Worm (Caenorhabditis elegans) whole organism, young adult: Measurements from ENCODE around the gene lgc-19.

Experiments
- B0019.2 ChIP-seq: fragments of 200-800 bp; sonication (Bioruptor generic); conservative IDR thresholded peaks from 2 replicates; pipeline ENCODE4 v1.3.6; 2022; ENCODE audit warnings: missing genetic modification reagents, missing genetic modification characterization, missing compliant biosample characterization
- B0035.1 ChIP-seq: sonication (generic microtip); optimal IDR thresholded peaks from 2 replicates; lab custom pipeline; 2016; ENCODE audit warnings: missing genetic modification characterization, mild to moderate bottlenecking, missing compliant biosample characterization, missing genotype, missing genetic modification reagents
- C06A6.2 ChIP-seq: fragments of 200-800 bp; sonication (Bioruptor generic); conservative IDR thresholded peaks from 2 replicates; pipeline ENCODE4 v1.3.6; 2022; ENCODE audit warnings: missing genetic modification characterization, missing compliant biosample characterization
- F33H1.4 ChIP-seq: fragments of 200-800 bp; sonication (Bioruptor generic); IDR thresholded peaks from 2 replicates; pipeline ENCODE4 v1.3.6; 2022; ENCODE audit warnings: missing genetic modification reagents, missing genetic modification characterization, missing compliant biosample characterization
- F57C9.4 ChIP-seq: sonication (generic microtip); optimal IDR thresholded peaks from 2 replicates; lab custom pipeline; 2017; ENCODE audit warnings: mild to moderate bottlenecking, missing genetic modification characterization, missing compliant biosample characterization
- Y53F4B.3 ChIP-seq: fragments of 200-800 bp; sonication (Bioruptor generic); IDR thresholded peaks from 2 replicates; pipeline ENCODE4 v1.3.6; 2022; ENCODE audit warnings: missing genetic modification reagents, missing genetic modification characterization, missing compliant biosample characterization
- Y67H2A.10 ChIP-seq: fragments of 200-800 bp; sonication (Bioruptor generic); conservative IDR thresholded peaks from 2 replicates; pipeline ENCODE4 v1.3.6; 2022; ENCODE audit warnings: missing genetic modification reagents, missing genetic modification characterization, missing compliant biosample characterization
- Y95B8A.8 ChIP-seq: fragments of 200-800 bp; sonication (Bioruptor generic); IDR thresholded peaks from 2 replicates; pipeline ENCODE4 v1.3.6; 2022; ENCODE audit warnings: missing genetic modification reagents, missing genetic modification characterization, missing compliant biosample characterization
- attf-6 ChIP-seq: fragments of 200-800 bp; sonication (Bioruptor generic); IDR thresholded peaks from 2 replicates; pipeline ENCODE4 v1.3.6; 2022; ENCODE audit warnings: missing genetic modification reagents, missing genetic modification characterization, missing compliant biosample characterization
- ccch-3 ChIP-seq: fragments of 200-800 bp; sonication (Bioruptor generic); optimal IDR thresholded peaks from 2 replicates; lab custom pipeline; 2018; ENCODE audit warnings: mild to moderate bottlenecking, missing genetic modification characterization, missing compliant biosample characterization
- cebp-1 ChIP-seq, 2 experiments: fragments of 200-800 bp in 1 of 2; sonication (Bioruptor generic) in 1 of 2; sonication (generic microtip) in 1 of 2; IDR thresholded peaks in 1 of 2; optimal IDR thresholded peaks in 1 of 2; 2 replicates each; pipeline versions ENCODE4 v1.3.6 to Lab custom; 2017 to 2022; ENCODE audit warnings: missing compliant biosample characterization in 2 of 2, missing genetic modification characterization in 2 of 2, mild to moderate bottlenecking in 1 of 2, missing genetic modification reagents in 1 of 2, moderate library complexity in 1 of 2
- cebp-2 ChIP-seq: fragments of 200-800 bp; sonication (Bioruptor generic); IDR thresholded peaks from 2 replicates; pipeline ENCODE4 v1.3.6; 2022; ENCODE audit warnings: missing genetic modification characterization, missing compliant biosample characterization
- ceh-100 ChIP-seq: fragments of 200-800 bp; sonication (Bioruptor generic); IDR thresholded peaks from 2 replicates; pipeline ENCODE4 v1.3.6; 2022; ENCODE audit warnings: missing genetic modification reagents, missing genetic modification characterization, missing compliant biosample characterization
- ceh-40 ChIP-seq: fragments of 200-800 bp; sonication (Bioruptor generic); IDR thresholded peaks from 2 replicates; pipeline ENCODE4 v1.3.6; 2022; ENCODE audit warnings: missing genetic modification characterization, missing compliant biosample characterization
- ceh-91 ChIP-seq: fragments of 200-800 bp; sonication (Bioruptor generic); IDR thresholded peaks from 2 replicates; pipeline ENCODE4 v1.3.6; 2022; ENCODE audit warnings: missing genetic modification reagents, missing genetic modification characterization, missing compliant biosample characterization
- dox-1 ChIP-seq: fragments of 200-800 bp; sonication (Bioruptor generic); IDR thresholded peaks from 2 replicates; pipeline ENCODE4 v1.3.6; 2022; ENCODE audit warnings: missing genetic modification reagents, missing genetic modification characterization, missing compliant biosample characterization
- egl-18 ChIP-seq: fragments of 200-800 bp; sonication (Bioruptor generic); IDR thresholded peaks from 2 replicates; pipeline ENCODE4 v1.3.6; 2022; ENCODE audit warnings: missing genetic modification reagents, missing genetic modification characterization, missing compliant biosample characterization
- egl-44 ChIP-seq: fragments of 200-800 bp; sonication (Bioruptor generic); IDR thresholded peaks from 2 replicates; pipeline ENCODE4 v1.3.6; 2022; ENCODE audit warnings: missing genetic modification reagents, missing genetic modification characterization, missing compliant biosample characterization
- ekl-4 ChIP-seq: fragments of 200-800 bp; sonication (Bioruptor generic); IDR thresholded peaks from 2 replicates; pipeline ENCODE4 v1.3.6; 2022; ENCODE audit warnings: missing genetic modification reagents, missing genetic modification characterization, missing compliant biosample characterization
- gei-17 ChIP-seq: fragments of 200-800 bp; sonication (Bioruptor generic); optimal IDR thresholded peaks from 2 replicates; lab custom pipeline; 2018; ENCODE audit warnings: mild to moderate bottlenecking, missing genetic modification characterization, missing compliant biosample characterization
- hlh-26 ChIP-seq: fragments of 200-800 bp; sonication (Bioruptor generic); conservative IDR thresholded peaks from 2 replicates; pipeline ENCODE4 v1.3.6; 2022; ENCODE audit warnings: missing genetic modification reagents, missing genetic modification characterization, missing compliant biosample characterization
- hrde-1 ChIP-seq: sonication (generic microtip); optimal IDR thresholded peaks from 2 replicates; lab custom pipeline; 2016; ENCODE audit warnings: missing genetic modification characterization, mild to moderate bottlenecking, missing compliant biosample characterization, moderate library complexity, missing genotype, missing genetic modification reagents, borderline replicate concordance
- lag-1 ChIP-seq: fragments of 200-800 bp; sonication (Bioruptor generic); IDR thresholded peaks from 2 replicates; pipeline ENCODE4 v1.3.6; 2022; ENCODE audit warnings: missing genetic modification reagents, missing genetic modification characterization, missing compliant biosample characterization
- let-526 ChIP-seq: fragments of 200-800 bp; sonication (Bioruptor generic); IDR thresholded peaks from 2 replicates; pipeline ENCODE4 v1.3.6; 2022; ENCODE audit warnings: missing genetic modification reagents, missing genetic modification characterization, missing compliant biosample characterization
- lin-26 ChIP-seq: fragments of 200-800 bp; sonication (Bioruptor generic); IDR thresholded peaks from 2 replicates; pipeline ENCODE4 v1.3.6; 2022; ENCODE audit warnings: missing genetic modification reagents, missing genetic modification characterization, missing compliant biosample characterization
- lsl-1 ChIP-seq: fragments of 200-800 bp; sonication (Bioruptor generic); optimal IDR thresholded peaks from 2 replicates; lab custom pipeline; 2018; ENCODE audit warnings: mild to moderate bottlenecking, missing genetic modification characterization, moderate library complexity, missing compliant biosample characterization
- madf-3 ChIP-seq: fragments of 200-800 bp; sonication (Bioruptor generic); IDR thresholded peaks from 2 replicates; pipeline ENCODE4 v1.3.6; 2022; ENCODE audit warnings: missing genetic modification reagents, missing genetic modification characterization, missing compliant biosample characterization
- mxl-1 ChIP-seq: sonication (generic microtip); optimal IDR thresholded peaks from 2 replicates; lab custom pipeline; 2016; ENCODE audit warnings: missing genetic modification characterization, missing compliant biosample characterization
- nfya-2 ChIP-seq: fragments of 200-800 bp; sonication (Bioruptor generic); IDR thresholded peaks from 2 replicates; pipeline ENCODE4 v1.3.6; 2022; ENCODE audit warnings: missing genetic modification reagents, missing genetic modification characterization, missing compliant biosample characterization
- sdz-38 ChIP-seq: sonication (generic microtip); optimal IDR thresholded peaks from 2 replicates; lab custom pipeline; 2016; ENCODE audit warnings: missing genotype, missing genetic modification characterization, missing compliant biosample characterization
- snpc-1.1 ChIP-seq: sonication (generic microtip); optimal IDR thresholded peaks from 2 replicates; lab custom pipeline; 2017; ENCODE audit warnings: missing genetic modification characterization, mild to moderate bottlenecking, missing compliant biosample characterization, antibody characterized with exemption, moderate library complexity, missing genotype, missing genetic modification reagents; ENCODE audit not compliant: insufficient read depth
- snpc-1.3 ChIP-seq: sonication (generic microtip); optimal IDR thresholded peaks from 2 replicates; lab custom pipeline; 2017; ENCODE audit warnings: missing genetic modification characterization, mild to moderate bottlenecking, missing compliant biosample characterization, antibody characterized with exemption, moderate library complexity, missing genotype, missing genetic modification reagents; ENCODE audit not compliant: insufficient read depth
- snpc-4 ChIP-seq, 5 experiments: fragments of 150-350 bp in 1 of 5; sonication (generic microtip) in 4 of 5; optimal IDR thresholded peaks; 2 replicates each; lab custom pipeline; 2014 to 2018; ENCODE audit warnings: missing genetic modification characterization in 5 of 5, missing biosample characterization in 3 of 5, antibody characterized with exemption in 2 of 5, mild to moderate bottlenecking in 2 of 5, missing compliant biosample characterization in 2 of 5, missing genotype in 2 of 5, moderate library complexity in 2 of 5, missing genetic modification reagents in 1 of 5
- tbx-9 ChIP-seq: sonication (generic microtip); optimal IDR thresholded peaks from 2 replicates; lab custom pipeline; 2016; ENCODE audit warnings: borderline replicate concordance, missing genetic modification characterization, inconsistent platforms, missing compliant biosample characterization
- unc-130 ChIP-seq: sonication (generic microtip); optimal IDR thresholded peaks from 2 replicates; lab custom pipeline; 2016; ENCODE audit warnings: missing genetic modification reagents, missing genetic modification characterization, missing compliant biosample characterization
- zfh-2 ChIP-seq: fragments of 200-800 bp; sonication (Bioruptor generic); conservative IDR thresholded peaks from 2 replicates; pipeline ENCODE4 v1.3.6; 2022; ENCODE audit warnings: missing genetic modification reagents, missing genetic modification characterization, missing compliant biosample characterization
- ztf-25 ChIP-seq: fragments of 200-800 bp; sonication (Bioruptor generic); IDR thresholded peaks from 2 replicates; pipeline ENCODE4 v1.3.6; 2022; ENCODE audit warnings: missing genetic modification reagents, missing genetic modification characterization, missing compliant biosample characterization
- ztf-26 ChIP-seq: sonication (generic microtip); optimal IDR thresholded peaks from 2 replicates; lab custom pipeline; 2017; ENCODE audit warnings: missing genetic modification characterization, missing compliant biosample characterization

Gene lgc-19

DNA sequence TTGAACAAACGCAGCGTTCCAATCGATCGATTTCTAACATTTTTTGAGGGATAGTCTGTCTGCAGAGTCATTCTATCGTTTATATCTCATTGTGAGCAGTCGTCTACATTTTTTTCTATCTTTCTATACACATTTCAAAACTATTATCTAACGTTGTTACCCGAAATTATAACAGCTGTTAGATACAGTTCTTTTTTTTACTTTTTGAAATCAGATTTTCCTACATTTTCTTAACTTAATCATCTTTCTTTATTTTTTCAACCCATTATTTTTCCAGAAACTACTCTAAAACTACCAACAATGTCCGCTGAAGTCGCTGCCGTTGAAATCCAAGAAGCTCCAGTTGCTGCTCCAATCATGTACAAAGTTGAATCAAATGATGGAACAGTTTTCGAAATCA is 16.0 kb downstream of the lgc-19 start, which contains the start of gene skr-10:
Gene skr-10, plus strand, starts transcription at position 301 of the 400 bp plus-strand sequence.
- TF ChIP-seq Y53F4B.3 (GFP tag; lab: Robert Waterston, UW) (no peak), B0035.1 (tag; lab: Kevin White, UChicago) (no peak), Y95B8A.8 (GFP tag; lab: Robert Waterston, UW) (no peak), tbx-9 (tag; lab: Kevin White, UChicago) (no peak), egl-44 (GFP tag; lab: Robert Waterston, UW) (no peak), hlh-26 (GFP tag; lab: Robert Waterston, UW) (no peak), gei-17 (GFP tag; lab: Kevin White, UChicago) (no peak), ceh-40 (GFP tag; lab: Robert Waterston, UW) (no peak), C06A6.2 (no peak), snpc-1.3 (no peak)

DNA sequence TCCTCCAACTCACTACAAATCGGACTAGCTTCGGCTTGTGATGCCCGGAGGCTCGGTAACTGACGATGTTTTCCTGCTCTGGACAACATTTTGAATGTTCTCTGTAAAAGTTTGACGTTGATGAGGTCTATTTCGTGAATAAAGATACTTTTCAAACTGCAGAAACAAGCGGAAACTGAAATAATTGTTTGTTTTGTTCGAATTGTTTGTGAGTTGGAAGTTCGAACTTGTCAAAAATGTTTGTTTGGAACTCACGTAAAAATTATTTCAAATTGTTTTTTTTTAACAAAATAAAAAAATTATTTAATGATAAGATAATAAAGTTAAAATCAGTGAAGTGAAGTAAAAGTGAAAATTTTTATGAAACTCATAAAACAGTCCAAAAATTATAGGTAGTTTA is 21.1 kb downstream of the lgc-19 start, which contains the start of gene Y105C5B.11:
Gene Y105C5B.11, minus strand, starts transcription at position 101 of the 400 bp plus-strand sequence.
- no peak for TF ChIP-seq ekl-4 (GFP tag; lab: Robert Waterston, UW)
- no peak for TF ChIP-seq F33H1.4 (GFP tag; lab: Robert Waterston, UW)
- no peak for TF ChIP-seq ztf-26 (tag; lab: Kevin White, UChicago)
- TF ChIP-seq hlh-26 (GFP tag; lab: Robert Waterston, UW): no peak
- TF ChIP-seq ccch-3 (GFP tag; lab: Kevin White, UChicago): no peak
- TF ChIP-seq lsl-1 (GFP tag; lab: Kevin White, UChicago): no peak
- TF ChIP-seq cebp-2 (GFP tag; lab: Robert Waterston, UW): no peak
- TF ChIP-seq Y53F4B.3 (GFP tag; lab: Robert Waterston, UW): no peak
- no peak for TF ChIP-seq hrde-1 (tag; lab: Kevin White, UChicago)
- no peak for TF ChIP-seq madf-3
- no peak for TF ChIP-seq B0019.2
- no peak for TF ChIP-seq ztf-25 (GFP tag; lab: Robert Waterston, UW)

- 0 out of 2 replicates have a peak, but pooled peaks have one; percentile 12 for TF ChIP-seq egl-18 (GFP tag; lab: Robert Waterston, UW)
- peak; percentile 41 for TF ChIP-seq snpc-1.1 (tag; lab: Kevin White, UChicago)
- no peak for TF ChIP-seq lag-1
- peak; percentile 77 for TF ChIP-seq attf-6 (GFP tag; lab: Robert Waterston, UW)
- no peak for TF ChIP-seq snpc-4 (GFP tag; optimal IDR thresholded peaks at IDR 0.05; lab: Kevin White, UChicago)
- TF ChIP-seq snpc-4 (tag; optimal IDR thresholded peaks at IDR 0.05; lab: Kevin White, UChicago): peak in 2 of 4 experiments; percentile 21 to 91
- TF ChIP-seq zfh-2: peak; percentile 65
- TF ChIP-seq nfya-2 (GFP tag; lab: Robert Waterston, UW): no peak
- 0 out of 2 replicates have a peak, but pooled peaks have one; percentile 10 for TF ChIP-seq dox-1 (GFP tag; lab: Robert Waterston, UW)
- 0 out of 2 replicates have a peak, but pooled peaks have one; percentile 52 for TF ChIP-seq lin-26 (GFP tag; lab: Robert Waterston, UW)
Observed at ce11 chrIV:15940811-15941210, 21.7 kb downstream of the lgc-19 start.

- TF ChIP-seq ceh-91 (GFP tag; lab: Robert Waterston, UW) (no peak), lsl-1 (GFP tag; lab: Kevin White, UChicago) (no peak), let-526 (GFP tag; lab: Robert Waterston, UW) (no peak), Y67H2A.10 (GFP tag; lab: Robert Waterston, UW) (no peak), ceh-100 (no peak), zfh-2 (peak; percentile 36; the same call in 1 of the 2 replicates), unc-130 (GFP tag; lab: Kevin White, UChicago) (no peak), cebp-1 (GFP tag; IDR thresholded peaks at IDR 0.05; lab: Robert Waterston, UW) (no peak), cebp-1 (tag; optimal IDR thresholded peaks at IDR 0.05; lab: Kevin White, UChicago) (no peak), sdz-38 (no peak), dox-1 (GFP tag; lab: Robert Waterston, UW) (0 out of 2 replicates have a peak, but pooled peaks have one; percentile 23), F57C9.4 (tag; lab: Kevin White, UChicago) (no peak), attf-6 (GFP tag; lab: Robert Waterston, UW) (peak; percentile 52; the same call in 1 of the 2 replicates), mxl-1 (tag; lab: Kevin White, UChicago) (no peak), snpc-4 (GFP tag; optimal IDR thresholded peaks at IDR 0.05; lab: Kevin White, UChicago) (no peak), snpc-4 (tag; optimal IDR thresholded peaks at IDR 0.05; lab: Kevin White, UChicago) (peak in 1 of 4 experiments; percentile 88)
Observed at ce11 chrIV:15938471-15938870, 24.0 kb downstream of the lgc-19 start.
